Worm (Caenorhabditis elegans) whole organism, young adult: Measurements from ENCODE around the gene Y50E8A.5.

Experiments
- B0261.1 ChIP-seq: sonication (generic microtip); optimal IDR thresholded peaks from 2 replicates; lab custom pipeline; 2016; ENCODE audit warnings: mild to moderate bottlenecking, missing genetic modification characterization, moderate library complexity, missing compliant biosample characterization
- B0336.3 ChIP-seq: fragments of 200-800 bp; sonication (Bioruptor generic); IDR thresholded peaks from 2 replicates; pipeline ENCODE4 v1.3.6; 2022; ENCODE audit warnings: missing genetic modification characterization, missing compliant biosample characterization
- D2030.7 ChIP-seq: fragments of 200-800 bp; sonication (Bioruptor generic); IDR thresholded peaks from 2 replicates; pipeline ENCODE4 v1.3.6; 2022; ENCODE audit warnings: missing genetic modification reagents, missing genetic modification characterization, missing compliant biosample characterization
- F33H1.4 ChIP-seq: fragments of 200-800 bp; sonication (Bioruptor generic); IDR thresholded peaks from 2 replicates; pipeline ENCODE4 v1.3.6; 2022; ENCODE audit warnings: missing genetic modification reagents, missing genetic modification characterization, missing compliant biosample characterization
- F55B11.4 ChIP-seq: sonication (generic microtip); optimal IDR thresholded peaks from 2 replicates; lab custom pipeline; 2016; ENCODE audit warnings: missing compliant biosample characterization, missing genetic modification characterization, borderline replicate concordance; ENCODE audit not compliant: insufficient read depth
- T26A5.8 ChIP-seq: sonication (generic microtip); optimal IDR thresholded peaks from 2 replicates; lab custom pipeline; 2016; ENCODE audit warnings: missing genetic modification characterization, missing compliant biosample characterization
- Y53F4B.3 ChIP-seq: fragments of 200-800 bp; sonication (Bioruptor generic); IDR thresholded peaks from 2 replicates; pipeline ENCODE4 v1.3.6; 2022; ENCODE audit warnings: missing genetic modification reagents, missing genetic modification characterization, missing compliant biosample characterization
- Y79H2A.3 ChIP-seq: fragments of 200-800 bp; sonication (Bioruptor generic); conservative IDR thresholded peaks from 2 replicates; pipeline ENCODE4 v1.3.6; 2022; ENCODE audit warnings: missing genetic modification reagents, missing genetic modification characterization, missing compliant biosample characterization
- attf-6 ChIP-seq: fragments of 200-800 bp; sonication (Bioruptor generic); IDR thresholded peaks from 2 replicates; pipeline ENCODE4 v1.3.6; 2022; ENCODE audit warnings: missing genetic modification reagents, missing genetic modification characterization, missing compliant biosample characterization
- ceh-79 ChIP-seq: sonication (generic microtip); optimal IDR thresholded peaks from 2 replicates; lab custom pipeline; 2017; ENCODE audit warnings: mild to moderate bottlenecking, missing genetic modification characterization, missing compliant biosample characterization
- die-1 ChIP-seq: sonication (generic microtip); optimal IDR thresholded peaks from 2 replicates; lab custom pipeline; 2016; ENCODE audit warnings: missing genotype, mild to moderate bottlenecking, missing genetic modification characterization, missing compliant biosample characterization
- efl-1 ChIP-seq: fragments of 150-350 bp; optimal IDR thresholded peaks from 2 replicates; lab custom pipeline; 2014; ENCODE audit warnings: missing biosample characterization, missing genetic modification reagents, missing genetic modification characterization
- egrh-3 ChIP-seq: fragments of 200-800 bp; sonication (Bioruptor generic); IDR thresholded peaks from 2 replicates; pipeline ENCODE4 v1.3.6; 2022; ENCODE audit warnings: missing genetic modification reagents, missing genetic modification characterization, missing compliant biosample characterization
- ekl-4 ChIP-seq: fragments of 200-800 bp; sonication (Bioruptor generic); IDR thresholded peaks from 2 replicates; pipeline ENCODE4 v1.3.6; 2022; ENCODE audit warnings: missing genetic modification reagents, missing genetic modification characterization, missing compliant biosample characterization
- ets-4 ChIP-seq: fragments of 200-800 bp; sonication (Bioruptor generic); optimal IDR thresholded peaks from 2 replicates; lab custom pipeline; 2018; ENCODE audit warnings: mild to moderate bottlenecking, missing genetic modification characterization, missing compliant biosample characterization
- fkh-3 ChIP-seq: sonication (generic microtip); optimal IDR thresholded peaks from 2 replicates; lab custom pipeline; 2016; ENCODE audit warnings: mild to moderate bottlenecking, missing genetic modification characterization, missing compliant biosample characterization
- him-1 ChIP-seq: sonication (generic microtip); optimal IDR thresholded peaks from 2 replicates; lab custom pipeline; 2016; ENCODE audit warnings: missing genotype, missing genetic modification reagents, missing genetic modification characterization, missing compliant biosample characterization
- hlh-12 ChIP-seq: sonication (generic microtip); optimal IDR thresholded peaks from 2 replicates; lab custom pipeline; 2016; ENCODE audit warnings: missing genetic modification characterization, missing compliant biosample characterization
- hmg-1.2 ChIP-seq: fragments of 200-800 bp; sonication (Bioruptor generic); IDR thresholded peaks from 2 replicates; pipeline ENCODE4 v1.3.6; 2022; ENCODE audit warnings: missing genetic modification reagents, missing genetic modification characterization, missing compliant biosample characterization
- hrde-1 ChIP-seq: sonication (generic microtip); optimal IDR thresholded peaks from 2 replicates; lab custom pipeline; 2016; ENCODE audit warnings: missing genetic modification characterization, mild to moderate bottlenecking, missing compliant biosample characterization, moderate library complexity, missing genotype, missing genetic modification reagents, borderline replicate concordance
- lag-1 ChIP-seq: fragments of 200-800 bp; sonication (Bioruptor generic); IDR thresholded peaks from 2 replicates; pipeline ENCODE4 v1.3.6; 2022; ENCODE audit warnings: missing genetic modification reagents, missing genetic modification characterization, missing compliant biosample characterization
- let-526 ChIP-seq: fragments of 200-800 bp; sonication (Bioruptor generic); IDR thresholded peaks from 2 replicates; pipeline ENCODE4 v1.3.6; 2022; ENCODE audit warnings: missing genetic modification reagents, missing genetic modification characterization, missing compliant biosample characterization
- lin-35 ChIP-seq, 3 experiments: fragments of 150-350 bp in 2 of 3; sonication (generic microtip) in 1 of 3; optimal IDR thresholded peaks; 2 replicates each; lab custom pipeline; 2014 to 2018; ENCODE audit warnings: missing biosample characterization in 3 of 3, missing genetic modification characterization in 3 of 3, missing genetic modification reagents in 3 of 3
- madf-3 ChIP-seq: fragments of 200-800 bp; sonication (Bioruptor generic); IDR thresholded peaks from 2 replicates; pipeline ENCODE4 v1.3.6; 2022; ENCODE audit warnings: missing genetic modification reagents, missing genetic modification characterization, missing compliant biosample characterization
- madf-6 ChIP-seq: fragments of 200-800 bp; sonication (Bioruptor generic); IDR thresholded peaks from 2 replicates; pipeline ENCODE4 v1.3.6; 2022; ENCODE audit warnings: missing genetic modification reagents, missing genetic modification characterization, missing compliant biosample characterization
- mel-28 ChIP-seq: sonication (generic microtip); optimal IDR thresholded peaks from 2 replicates; lab custom pipeline; 2016; ENCODE audit warnings: borderline replicate concordance, mild to moderate bottlenecking, missing genetic modification characterization, missing compliant biosample characterization
- mxl-1 ChIP-seq: sonication (generic microtip); optimal IDR thresholded peaks from 2 replicates; lab custom pipeline; 2016; ENCODE audit warnings: missing genetic modification characterization, missing compliant biosample characterization
- nfyb-1 ChIP-seq: fragments of 200-800 bp; sonication (Bioruptor generic); IDR thresholded peaks from 2 replicates; pipeline ENCODE4 v1.3.6; 2022; ENCODE audit warnings: missing genetic modification reagents, missing genetic modification characterization, missing compliant biosample characterization
- nhr-27 ChIP-seq: fragments of 200-800 bp; sonication (Bioruptor generic); optimal IDR thresholded peaks from 2 replicates; lab custom pipeline; 2018; ENCODE audit warnings: mild to moderate bottlenecking, missing genetic modification characterization, moderate library complexity, missing compliant biosample characterization
- nhr-80 ChIP-seq: sonication (generic microtip); optimal IDR thresholded peaks from 2 replicates; lab custom pipeline; 2016; ENCODE audit warnings: missing genetic modification characterization, missing compliant biosample characterization
- nhr-90 ChIP-seq: sonication (generic microtip); optimal IDR thresholded peaks from 2 replicates; lab custom pipeline; 2016; ENCODE audit warnings: missing genotype, mild to moderate bottlenecking, missing genetic modification characterization, missing compliant biosample characterization
- rpc-1 ChIP-seq, 2 experiments: fragments of 150-350 bp in 1 of 2; sonication (generic microtip) in 1 of 2; optimal IDR thresholded peaks; 2 replicates each; lab custom pipeline; 2014 to 2018; ENCODE audit warnings: missing biosample characterization in 1 of 2, missing genetic modification characterization in 1 of 2, missing genetic modification reagents in 1 of 2, missing genotype in 1 of 2
- sdz-38 ChIP-seq: sonication (generic microtip); optimal IDR thresholded peaks from 2 replicates; lab custom pipeline; 2016; ENCODE audit warnings: missing genotype, missing genetic modification characterization, missing compliant biosample characterization
- snpc-1.1 ChIP-seq: sonication (generic microtip); optimal IDR thresholded peaks from 2 replicates; lab custom pipeline; 2017; ENCODE audit warnings: missing genetic modification characterization, mild to moderate bottlenecking, missing compliant biosample characterization, antibody characterized with exemption, moderate library complexity, missing genotype, missing genetic modification reagents; ENCODE audit not compliant: insufficient read depth
- snpc-3.4 ChIP-seq: sonication (generic microtip); optimal IDR thresholded peaks from 2 replicates; lab custom pipeline; 2017; ENCODE audit warnings: missing genetic modification characterization, mild to moderate bottlenecking, missing compliant biosample characterization, antibody characterized with exemption, moderate library complexity, missing genotype, missing genetic modification reagents
- snpc-4 ChIP-seq, 5 experiments: fragments of 150-350 bp in 1 of 5; sonication (generic microtip) in 4 of 5; optimal IDR thresholded peaks; 2 replicates each; lab custom pipeline; 2014 to 2018; ENCODE audit warnings: missing genetic modification characterization in 5 of 5, missing biosample characterization in 3 of 5, antibody characterized with exemption in 2 of 5, mild to moderate bottlenecking in 2 of 5, missing compliant biosample characterization in 2 of 5, missing genotype in 2 of 5, moderate library complexity in 2 of 5, missing genetic modification reagents in 1 of 5
- somi-1 ChIP-seq: fragments of 200-800 bp; sonication (Bioruptor generic); optimal IDR thresholded peaks from 2 replicates; lab custom pipeline; 2018; ENCODE audit warnings: mild to moderate bottlenecking, missing genetic modification characterization, missing compliant biosample characterization
- sptf-2 ChIP-seq: fragments of 200-800 bp; sonication (Bioruptor generic); optimal IDR thresholded peaks from 2 replicates; lab custom pipeline; 2018; ENCODE audit warnings: mild to moderate bottlenecking, missing genetic modification characterization, missing compliant biosample characterization
- tbp1 ChIP-seq: fragments of 200-800 bp; sonication (Bioruptor generic); optimal IDR thresholded peaks from 2 replicates; lab custom pipeline; 2018; ENCODE audit warnings: mild to moderate bottlenecking, missing genetic modification characterization, missing compliant biosample characterization
- tbx-9 ChIP-seq: sonication (generic microtip); optimal IDR thresholded peaks from 2 replicates; lab custom pipeline; 2016; ENCODE audit warnings: borderline replicate concordance, missing genetic modification characterization, inconsistent platforms, missing compliant biosample characterization
- unc-130 ChIP-seq: sonication (generic microtip); optimal IDR thresholded peaks from 2 replicates; lab custom pipeline; 2016; ENCODE audit warnings: missing genetic modification reagents, missing genetic modification characterization, missing compliant biosample characterization
- zfh-2 ChIP-seq: fragments of 200-800 bp; sonication (Bioruptor generic); conservative IDR thresholded peaks from 2 replicates; pipeline ENCODE4 v1.3.6; 2022; ENCODE audit warnings: missing genetic modification reagents, missing genetic modification characterization, missing compliant biosample characterization
- ztf-22 ChIP-seq: fragments of 200-800 bp; sonication (Bioruptor generic); optimal IDR thresholded peaks from 2 replicates; lab custom pipeline; 2018; ENCODE audit warnings: mild to moderate bottlenecking, missing genetic modification characterization, moderate library complexity, missing compliant biosample characterization
- ztf-25 ChIP-seq: fragments of 200-800 bp; sonication (Bioruptor generic); IDR thresholded peaks from 2 replicates; pipeline ENCODE4 v1.3.6; 2022; ENCODE audit warnings: missing genetic modification reagents, missing genetic modification characterization, missing compliant biosample characterization
- ztf-26 ChIP-seq: sonication (generic microtip); optimal IDR thresholded peaks from 2 replicates; lab custom pipeline; 2017; ENCODE audit warnings: missing genetic modification characterization, missing compliant biosample characterization
- ztf-28 ChIP-seq: fragments of 200-800 bp; sonication (Bioruptor generic); IDR thresholded peaks from 2 replicates; pipeline ENCODE4 v1.3.6; 2022; ENCODE audit warnings: missing genetic modification reagents, missing genetic modification characterization, missing compliant biosample characterization

The Y50E8A.5 gene

ce11 chrV:14685435-14686058 is 51.2 kb downstream of the Y50E8A.5 start, which contains the start of gene C47E8.4 (continued):
- TF ChIP-seq snpc-1.1 (tag; lab: Kevin White, UChicago) (peak; percentile 32), rpc-1 (optimal IDR thresholded peaks at IDR 0.05; lab: Kevin White, UChicago) (peak; percentile 56), rpc-1 (tag; optimal IDR thresholded peaks at IDR 0.05; lab: Kevin White, UChicago) (peak; percentile 0), sptf-2 (GFP tag; lab: Kevin White, UChicago) (no peak), fkh-3 (tag; lab: Kevin White, UChicago) (no peak), T26A5.8 (tag; lab: Kevin White, UChicago) (no peak), lin-35 (GFP tag; optimal IDR thresholded peaks at IDR 0.05; lab: Kevin White, UChicago) (peak in 2 of 3 experiments; percentile 84 to 94), madf-6 (GFP tag; lab: Robert Waterston, UW) (peak; percentile 93), ztf-28 (GFP tag; lab: Robert Waterston, UW) (peak; percentile 94), nhr-90 (tag; lab: Kevin White, UChicago) (no peak), unc-130 (GFP tag; lab: Kevin White, UChicago) (peak; percentile 97), hlh-12 (tag; lab: Kevin White, UChicago) (no peak), tbx-9 (tag; lab: Kevin White, UChicago) (no peak), Y79H2A.3 (GFP tag; lab: Robert Waterston, UW) (no peak), ztf-26 (tag; lab: Kevin White, UChicago) (peak; percentile 94), lag-1 (GFP tag; lab: Robert Waterston, UW) (no peak), B0261.1 (tag; lab: Kevin White, UChicago) (peak; percentile 41), snpc-4 (GFP tag; optimal IDR thresholded peaks at IDR 0.05; lab: Kevin White, UChicago) (peak; percentile 71), snpc-4 (tag; optimal IDR thresholded peaks at IDR 0.05; lab: Kevin White, UChicago) (peak; percentile 69 to 92 (median 85)), hmg-1.2 (peak; percentile 72), ekl-4 (peak; percentile 98), hrde-1 (peak; percentile 90), zfh-2 (GFP tag; lab: Robert Waterston, UW) (no peak), mel-28 (peak; percentile 65), Y53F4B.3 (peak; percentile 48; the same call in 1 of the 2 replicates), nhr-80 (tag; lab: Kevin White, UChicago) (peak; percentile 55), F55B11.4 (tag; lab: Kevin White, UChicago) (no peak), somi-1 (GFP tag; lab: Kevin White, UChicago) (peak; percentile 90), madf-3 (GFP tag; lab: Robert Waterston, UW) (peak; percentile 95), ztf-22 (GFP tag; lab: Kevin White, UChicago) (peak; percentile 85), die-1 (tag; lab: Kevin White, UChicago) (no peak), efl-1 (GFP tag; lab: Kevin White, UChicago) (peak; percentile 66), tbp1 (GFP tag; lab: Kevin White, UChicago) (peak; percentile 76), nfyb-1 (GFP tag; lab: Robert Waterston, UW) (peak; percentile 100), ceh-79 (peak; percentile 87), let-526 (GFP tag; lab: Robert Waterston, UW) (peak; percentile 96), mxl-1 (tag; lab: Kevin White, UChicago) (no peak), F33H1.4 (GFP tag; lab: Robert Waterston, UW) (peak; percentile 82), him-1 (tag; lab: Kevin White, UChicago) (peak; percentile 81), egrh-3 (GFP tag; lab: Robert Waterston, UW) (peak; percentile 34; the same call in 1 of the 2 replicates), D2030.7 (GFP tag; lab: Robert Waterston, UW) (peak; percentile 93), sdz-38 (tag; lab: Kevin White, UChicago) (no peak), snpc-3.4 (peak; percentile 95), ztf-25 (GFP tag; lab: Robert Waterston, UW) (0 out of 2 replicates have a peak, but pooled peaks have one; percentile 80), ets-4 (GFP tag; lab: Kevin White, UChicago) (no peak), B0336.3 (GFP tag; lab: Robert Waterston, UW) (peak; percentile 90), nhr-27 (peak; percentile 92), attf-6 (GFP tag; lab: Robert Waterston, UW) (peak; percentile 71; the same call in 1 of the 2 replicates)
